Fruit fly (Drosophila melanogaster) whole organism, embryonic: ENCODE measurements around the gene Nup43.

ENCODE experiments used
- CG2120 ChIP-seq: fragments of 200-800 bp; sonication (Bioruptor generic); optimal IDR thresholded peaks from 3 replicates; lab custom pipeline; 2016; ENCODE audit warnings: missing biosample characterization, missing genetic modification characterization
- CHES-1-like ChIP-seq: fragments of 200-800 bp; sonication (Bioruptor generic); optimal IDR thresholded peaks from 2 replicates; lab custom pipeline; 2016; ENCODE audit warnings: missing biosample characterization, missing genetic modification characterization
- E2f1 ChIP-seq: fragments of 200-800 bp; sonication (Bioruptor generic); IDR thresholded peaks from 2 replicates; pipeline ENCODE4 v1.3.6; 2022; ENCODE audit warnings: missing biosample characterization, missing genetic modification characterization
- Gug ChIP-seq: fragments of 200-800 bp; sonication (Bioruptor generic); IDR thresholded peaks from 4 replicates; pipeline ENCODE4 v1.3.6; 2022; ENCODE audit warnings: missing biosample characterization, missing genetic modification characterization
- H15 ChIP-seq: fragments of 200-800 bp; sonication (Bioruptor generic); IDR thresholded peaks from 3 replicates; pipeline ENCODE4 v1.3.6; 2022; ENCODE audit warnings: missing biosample characterization, missing genetic modification characterization
- fd96Cb ChIP-seq: fragments of 200-800 bp; sonication (Bioruptor generic); optimal IDR thresholded peaks from 2 replicates; lab custom pipeline; 2018; ENCODE audit warnings: missing biosample characterization, mild to moderate bottlenecking, missing genetic modification characterization, moderate library complexity
- pita ChIP-seq: fragments of 200-800 bp; sonication (Bioruptor generic); optimal IDR thresholded peaks from 2 replicates; lab custom pipeline; 2017; ENCODE audit warnings: missing biosample characterization, mild to moderate bottlenecking, missing genetic modification characterization
- trem ChIP-seq: fragments of 200-800 bp; optimal IDR thresholded peaks from 3 replicates; lab custom pipeline; 2019; ENCODE audit warnings: missing biosample characterization, mild to moderate bottlenecking, missing genetic modification characterization, moderate library complexity

- TF ChIP-seq fd96Cb (tag; lab: Kevin White, UChicago) (no peak), H15 (no peak), trem (no peak), CG2120 (GFP tag; lab: Kevin White, UChicago) (no peak), Gug (0 out of 4 replicates have a peak, but pooled peaks have one; percentile 5), CHES-1-like (GFP tag; lab: Kevin White, UChicago) (no peak), pita (GFP tag; lab: Kevin White, UChicago) (no peak), E2f1 (GFP tag; lab: Robert Waterston, UW) (peak; percentile 57; the same call in 1 of the 2 replicates)
Observed at dm6 chr3R:18397834-18398378, 31.5 kb downstream of the Nup43 start.
